Fruit fly (Drosophila melanogaster): ENCODE data around the gene CG13049.

DNA sequence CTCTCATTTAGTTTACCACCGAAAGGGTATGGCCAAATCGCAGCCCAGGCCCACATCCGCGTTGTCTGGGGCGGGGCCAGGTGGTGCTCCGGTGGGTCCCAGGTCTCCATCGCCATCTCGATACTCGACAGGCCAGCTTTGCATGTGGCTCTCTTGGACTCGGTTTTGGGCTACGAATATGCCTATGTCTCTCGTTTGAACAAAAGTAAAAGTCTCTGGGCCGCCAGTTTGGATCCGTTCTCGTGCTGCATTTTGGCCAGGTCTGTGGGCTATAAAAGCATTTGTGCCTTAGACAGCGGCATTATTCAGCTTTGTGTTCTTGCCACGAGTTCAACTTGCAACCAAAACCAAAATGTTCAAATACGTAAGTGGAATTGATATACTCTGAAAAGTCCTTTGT, 4.6 kb downstream of the CG13049 start, which contains the start of gene CG13065:
- TF ChIP-seq net (GFP tag; optimal IDR thresholded peaks at IDR 0.05) (no peak), CG15336 (GFP tag; IDR thresholded peaks at IDR 0.05) (no peak), CG1621 (tag; optimal IDR thresholded peaks at IDR 0.05) (no peak), CG11294 (GFP tag; IDR thresholded peaks at IDR 0.05) (no peak), CG8632 (GFP tag; optimal IDR thresholded peaks at IDR 0.05) (no peak)
